Fruit fly (Drosophila melanogaster) whole organism, embryonic: Measurements from ENCODE around the gene CG46244.

Source experiments
- Antp ChIP-seq: fragments of 200-800 bp; sonication (Bioruptor generic); optimal IDR thresholded peaks from 3 replicates; lab custom pipeline; 2016; ENCODE audit warnings: missing biosample characterization, missing genetic modification characterization
- BEAF-32 ChIP-seq: fragments of 200-800 bp; sonication (Bioruptor generic); optimal IDR thresholded peaks from 3 replicates; lab custom pipeline; 2017; ENCODE audit warnings: missing biosample characterization, missing genetic modification characterization, mild to moderate bottlenecking, moderate library complexity, missing genetic modification reagents
- Blimp-1 ChIP-seq: fragments of 200-800 bp; sonication (Bioruptor generic); optimal IDR thresholded peaks from 3 replicates; lab custom pipeline; 2018; ENCODE audit warnings: missing biosample characterization, missing genetic modification characterization, mild to moderate bottlenecking, moderate library complexity, missing genetic modification reagents
- CG10462 ChIP-seq: fragments of 200-800 bp; sonication (Bioruptor generic); optimal IDR thresholded peaks from 2 replicates; lab custom pipeline; 2016; ENCODE audit warnings: missing biosample characterization, missing genetic modification characterization
- CG11696 ChIP-seq: fragments of 200-800 bp; sonication (Bioruptor generic); IDR thresholded peaks from 2 replicates; pipeline ENCODE4 v1.3.6; 2022; ENCODE audit warnings: missing biosample characterization, missing genetic modification characterization
- CG11723 ChIP-seq: fragments of 200-800 bp; sonication (Bioruptor generic); optimal IDR thresholded peaks from 2 replicates; lab custom pipeline; 2017; ENCODE audit warnings: missing biosample characterization, mild to moderate bottlenecking, missing genetic modification characterization
- CG12769 ChIP-seq: fragments of 200-800 bp; sonication (Bioruptor generic); optimal IDR thresholded peaks from 2 replicates; lab custom pipeline; 2019; ENCODE audit warnings: missing biosample characterization, mild to moderate bottlenecking, missing genetic modification characterization, moderate library complexity
- CG12942 ChIP-seq: fragments of 200-800 bp; sonication (Bioruptor generic); optimal IDR thresholded peaks from 3 replicates; lab custom pipeline; 2016; ENCODE audit warnings: missing biosample characterization, missing genetic modification characterization
- CG14667 ChIP-seq: fragments of 200-800 bp; sonication (Bioruptor generic); IDR thresholded peaks from 2 replicates; pipeline ENCODE4 v1.3.6; 2022; ENCODE audit warnings: missing biosample characterization, missing genetic modification characterization
- CG17568 ChIP-seq: fragments of 200-800 bp; sonication (Bioruptor generic); optimal IDR thresholded peaks from 2 replicates; lab custom pipeline; 2018; ENCODE audit warnings: missing biosample characterization, mild to moderate bottlenecking, missing genetic modification characterization, moderate library complexity
- CG18599 ChIP-seq: fragments of 200-800 bp; sonication (Bioruptor generic); optimal IDR thresholded peaks from 3 replicates; lab custom pipeline; 2017; ENCODE audit warnings: missing biosample characterization, missing genetic modification characterization, mild to moderate bottlenecking, moderate library complexity, missing genetic modification reagents
- CG2120 ChIP-seq: fragments of 200-800 bp; sonication (Bioruptor generic); optimal IDR thresholded peaks from 3 replicates; lab custom pipeline; 2016; ENCODE audit warnings: missing biosample characterization, missing genetic modification characterization
- CG2202 ChIP-seq: fragments of 200-800 bp; sonication (Bioruptor generic); optimal IDR thresholded peaks from 2 replicates; lab custom pipeline; 2018; ENCODE audit warnings: missing biosample characterization, mild to moderate bottlenecking, missing genetic modification characterization
- CG3281 ChIP-seq: fragments of 200-800 bp; sonication (Bioruptor generic); optimal IDR thresholded peaks from 3 replicates; lab custom pipeline; 2017; ENCODE audit warnings: missing biosample characterization, mild to moderate bottlenecking, missing genetic modification characterization
- CG33557 ChIP-seq: fragments of 200-800 bp; sonication (Bioruptor generic); optimal IDR thresholded peaks from 2 replicates; lab custom pipeline; 2019; ENCODE audit warnings: missing biosample characterization, mild to moderate bottlenecking, missing genetic modification characterization, moderate library complexity
- CG42726 ChIP-seq: fragments of 200-800 bp; sonication (Bioruptor generic); IDR thresholded peaks from 2 replicates; pipeline ENCODE4 v1.3.6; 2022; ENCODE audit warnings: missing biosample characterization, missing genetic modification characterization; ENCODE audit not compliant: partially characterized antibody
- CG6765 ChIP-seq: fragments of 200-800 bp; sonication (Bioruptor generic); optimal IDR thresholded peaks from 3 replicates; lab custom pipeline; 2017; ENCODE audit warnings: missing biosample characterization, mild to moderate bottlenecking, missing genetic modification characterization
- CG9609 ChIP-seq: fragments of 200-800 bp; sonication (Bioruptor generic); optimal IDR thresholded peaks from 3 replicates; lab custom pipeline; 2016; ENCODE audit warnings: missing biosample characterization, missing genetic modification characterization
- CG9817 ChIP-seq: fragments of 200-800 bp; sonication (Bioruptor generic); optimal IDR thresholded peaks from 2 replicates; lab custom pipeline; 2018; ENCODE audit warnings: missing biosample characterization, mild to moderate bottlenecking, missing genetic modification characterization, moderate library complexity
- CrebB ChIP-seq: fragments of 200-800 bp; sonication (Bioruptor generic); optimal IDR thresholded peaks from 3 replicates; lab custom pipeline; 2018; ENCODE audit warnings: missing biosample characterization, mild to moderate bottlenecking, missing genetic modification characterization
- Dref ChIP-seq: fragments of 200-800 bp; sonication (Bioruptor generic); IDR thresholded peaks from 2 replicates; pipeline ENCODE4 v1.3.6; 2022; ENCODE audit warnings: missing biosample characterization, missing genetic modification characterization
- Hmx ChIP-seq: fragments of 200-800 bp; sonication (Bioruptor generic); optimal IDR thresholded peaks from 2 replicates; lab custom pipeline; 2016; ENCODE audit warnings: missing biosample characterization, missing genetic modification characterization
- Max ChIP-seq: fragments of 200-800 bp; sonication (Bioruptor generic); optimal IDR thresholded peaks from 2 replicates; lab custom pipeline; 2016; ENCODE audit warnings: missing biosample characterization, mild to moderate bottlenecking, missing genetic modification characterization
- Side ChIP-seq: fragments of 200-800 bp; sonication (Bioruptor generic); optimal IDR thresholded peaks from 2 replicates; lab custom pipeline; 2016; ENCODE audit warnings: missing biosample characterization, missing genetic modification characterization
- Usf ChIP-seq: fragments of 200-800 bp; sonication (Bioruptor generic); optimal IDR thresholded peaks from 2 replicates; lab custom pipeline; 2017; ENCODE audit warnings: missing genotype, missing biosample characterization, missing genetic modification characterization
- al ChIP-seq: fragments of 200-800 bp; sonication (Bioruptor generic); IDR thresholded peaks from 2 replicates; pipeline ENCODE4 v1.3.6; 2022; ENCODE audit warnings: missing biosample characterization, missing genetic modification characterization
- amos ChIP-seq: fragments of 200-800 bp; sonication (Bioruptor generic); IDR thresholded peaks from 2 replicates; pipeline ENCODE4 v1.3.6; 2022; ENCODE audit warnings: missing biosample characterization, missing genetic modification characterization; ENCODE audit not compliant: partially characterized antibody
- ato ChIP-seq: fragments of 200-800 bp; sonication (Bioruptor generic); IDR thresholded peaks from 2 replicates; pipeline ENCODE4 v1.3.6; 2022; ENCODE audit warnings: missing biosample characterization, missing genetic modification characterization; ENCODE audit not compliant: partially characterized antibody
- bcd ChIP-seq: fragments of 200-800 bp; sonication (Bioruptor generic); optimal IDR thresholded peaks from 2 replicates; lab custom pipeline; 2017; ENCODE audit warnings: missing biosample characterization, mild to moderate bottlenecking, missing genetic modification characterization
- btn ChIP-seq: fragments of 200-800 bp; sonication (Bioruptor generic); optimal IDR thresholded peaks from 2 replicates; lab custom pipeline; 2016; ENCODE audit warnings: missing biosample characterization, missing genetic modification characterization
- cad ChIP-seq: fragments of >200 bp; optimal IDR thresholded peaks from 2 replicates; lab custom pipeline; 2017; ENCODE audit warnings: missing biosample characterization, missing genetic modification characterization
- chif ChIP-seq, 2 experiments: fragments of 200-800 bp; sonication (Bioruptor generic); optimal IDR thresholded peaks; 3 replicates each; lab custom pipeline; 2016; ENCODE audit warnings: missing biosample characterization in 2 of 2, missing genetic modification characterization in 2 of 2
- ci ChIP-seq: fragments of 200-800 bp; sonication (Bioruptor generic); IDR thresholded peaks from 3 replicates; pipeline ENCODE4 v1.3.6; 2022; ENCODE audit warnings: missing biosample characterization, missing genetic modification characterization
- crp ChIP-seq, 2 experiments: fragments of 200-800 bp; sonication (Bioruptor generic); optimal IDR thresholded peaks; 2 replicates in 1 of 2; 3 replicates in 1 of 2; lab custom pipeline; 2017; ENCODE audit warnings: missing biosample characterization in 2 of 2, missing genetic modification characterization in 2 of 2, mild to moderate bottlenecking in 1 of 2, moderate library complexity in 1 of 2
- dati ChIP-seq: fragments of 200-800 bp; sonication (Bioruptor generic); IDR thresholded peaks from 2 replicates; pipeline ENCODE4 v1.3.6; 2022; ENCODE audit warnings: missing biosample characterization, missing genetic modification characterization
- dimm ChIP-seq: fragments of 200-800 bp; sonication (Bioruptor generic); IDR thresholded peaks from 2 replicates; pipeline ENCODE4 v1.3.6; 2022; ENCODE audit warnings: missing biosample characterization, missing genetic modification characterization
- disco-r ChIP-seq: fragments of 200-800 bp; sonication (Bioruptor generic); optimal IDR thresholded peaks from 2 replicates; lab custom pipeline; 2016; ENCODE audit warnings: missing biosample characterization, missing genetic modification characterization
- fru ChIP-seq: fragments of >200 bp; optimal IDR thresholded peaks from 2 replicates; lab custom pipeline; 2017
- lab ChIP-seq: fragments of 200-800 bp; sonication (Bioruptor generic); optimal IDR thresholded peaks from 3 replicates; lab custom pipeline; 2017; ENCODE audit warnings: missing biosample characterization, missing genetic modification characterization, mild to moderate bottlenecking, moderate library complexity, missing genetic modification reagents
- nom ChIP-seq: fragments of 200-800 bp; sonication (Bioruptor generic); optimal IDR thresholded peaks from 2 replicates; lab custom pipeline; 2017; ENCODE audit warnings: missing biosample characterization, missing genetic modification characterization, mild to moderate bottlenecking, moderate library complexity, missing genetic modification reagents
- org-1 ChIP-seq: fragments of 200-800 bp; sonication (Bioruptor generic); optimal IDR thresholded peaks from 2 replicates; lab custom pipeline; 2017; ENCODE audit warnings: missing biosample characterization, missing genetic modification characterization
- pb ChIP-seq: fragments of 200-800 bp; sonication (Bioruptor generic); optimal IDR thresholded peaks from 3 replicates; lab custom pipeline; 2016; ENCODE audit warnings: missing biosample characterization, missing genetic modification characterization
- peb ChIP-seq: fragments of 200-800 bp; sonication (Bioruptor generic); IDR thresholded peaks from 2 replicates; pipeline ENCODE4 v1.3.6; 2022; ENCODE audit warnings: missing biosample characterization, missing genetic modification characterization
- repo ChIP-seq: fragments of 200-800 bp; sonication (Bioruptor generic); optimal IDR thresholded peaks from 2 replicates; lab custom pipeline; 2016; ENCODE audit warnings: missing biosample characterization, missing genetic modification characterization
- seq ChIP-seq: fragments of 200-800 bp; sonication (Bioruptor generic); IDR thresholded peaks from 2 replicates; pipeline ENCODE4 v1.3.6; 2022; ENCODE audit warnings: missing biosample characterization, missing genetic modification characterization
- so ChIP-seq: fragments of 200-800 bp; sonication (Bioruptor generic); IDR thresholded peaks from 3 replicates; pipeline ENCODE4 v1.3.6; 2022; ENCODE audit warnings: missing biosample characterization, missing genetic modification characterization
- twi ChIP-seq: fragments of 200-800 bp; optimal IDR thresholded peaks from 2 replicates; lab custom pipeline; 2019; ENCODE audit warnings: missing biosample characterization, mild to moderate bottlenecking, missing genetic modification characterization, moderate library complexity
- wek ChIP-seq: fragments of 200-800 bp; sonication (Bioruptor generic); optimal IDR thresholded peaks from 3 replicates; lab custom pipeline; 2018; ENCODE audit warnings: missing biosample characterization, mild to moderate bottlenecking, missing genetic modification characterization, moderate library complexity
- wor ChIP-seq: fragments of 200-800 bp; sonication (Bioruptor generic); IDR thresholded peaks from 2 replicates; pipeline ENCODE4 v1.3.6; 2022; ENCODE audit warnings: missing biosample characterization, missing genetic modification characterization

The CG46244 gene

dm6 chr2L:19572496-19573317 lies 33.7 kb upstream of the CG46244 start (continued):
- peak; percentile 48 for TF ChIP-seq CG9817 (tag; lab: Kevin White, UChicago)
- no peak for TF ChIP-seq ato
- peak; percentile 57 for TF ChIP-seq Max
- peak; percentile 27 for TF ChIP-seq CG33557 (GFP tag; lab: Kevin White, UChicago)
- no peak for TF ChIP-seq fru (lab: Kevin White, UChicago)
- peak; percentile 72 for TF ChIP-seq CrebB (tag; lab: Kevin White, UChicago)
- TF ChIP-seq bcd (GFP tag; lab: Kevin White, UChicago) = peak; percentile 63
- TF ChIP-seq BEAF-32 = no peak
- TF ChIP-seq nom (GFP tag; lab: Kevin White, UChicago) = peak; percentile 79
- peak; percentile 24 for TF ChIP-seq CG11723
- peak; percentile 81 for TF ChIP-seq lab (GFP tag; lab: Kevin White, UChicago)
- peak; percentile 34 for TF ChIP-seq Usf (GFP tag; lab: Kevin White, UChicago)
- TF ChIP-seq CG2202 (tag; lab: Kevin White, UChicago) = peak; percentile 42
- TF ChIP-seq CG9609 (GFP tag; lab: Kevin White, UChicago) = peak; percentile 47
- no peak for TF ChIP-seq Dref (GFP tag; lab: Robert Waterston, UW)
- peak; percentile 90 for TF ChIP-seq CG2120 (GFP tag; lab: Kevin White, UChicago)
- TF ChIP-seq CG12769 (tag; lab: Kevin White, UChicago) = peak; percentile 78
- peak; percentile 43; the same call in 1 of the 2 replicates for TF ChIP-seq CG14667 (GFP tag; lab: Robert Waterston, UW)
- TF ChIP-seq ci = no peak
- no peak for TF ChIP-seq CG10462 (GFP tag; lab: Kevin White, UChicago)
- peak in 1 of 2 experiments; percentile 55 for TF ChIP-seq chif (GFP tag; optimal IDR thresholded peaks at IDR 0.05; lab: Kevin White, UChicago)
- TF ChIP-seq seq = no peak
- TF ChIP-seq so (GFP tag; lab: Robert Waterston, UW) = 0 out of 3 replicates have a peak, but pooled peaks have one; percentile 58
- peak; percentile 78 for TF ChIP-seq CG3281 (GFP tag; lab: Kevin White, UChicago)
- TF ChIP-seq CG42726 (GFP tag; lab: Robert Waterston, UW) = peak; percentile 58
- no peak for TF ChIP-seq Antp (GFP tag; lab: Kevin White, UChicago)
- TF ChIP-seq btn (GFP tag; lab: Kevin White, UChicago) = no peak
- TF ChIP-seq cad (GFP tag; lab: Kevin White, UChicago) = no peak
- TF ChIP-seq pb (GFP tag; lab: Kevin White, UChicago) = no peak
- TF ChIP-seq CG18599 (GFP tag; lab: Kevin White, UChicago) = peak; percentile 87
- no peak for TF ChIP-seq peb (GFP tag; lab: Robert Waterston, UW)
- no peak for TF ChIP-seq crp (GFP tag; optimal IDR thresholded peaks at IDR 0.05; lab: Kevin White, UChicago)
- TF ChIP-seq CG12942 (GFP tag; lab: Kevin White, UChicago) = peak; percentile 28
- TF ChIP-seq al (GFP tag; lab: Robert Waterston, UW) = no peak
- no peak for TF ChIP-seq CG11696 (GFP tag; lab: Robert Waterston, UW)
- peak; percentile 45 for TF ChIP-seq CG6765 (GFP tag; lab: Kevin White, UChicago)
- peak; percentile 59 for TF ChIP-seq Blimp-1 (GFP tag; lab: Kevin White, UChicago)
- TF ChIP-seq amos = peak; percentile 14; the same call in 1 of the 2 replicates
- TF ChIP-seq twi (tag; lab: Kevin White, UChicago) = peak; percentile 66
- peak; percentile 27 for TF ChIP-seq Side (GFP tag; lab: Kevin White, UChicago)
- TF ChIP-seq org-1 (GFP tag; lab: Kevin White, UChicago) = peak; percentile 61
- TF ChIP-seq dati (GFP tag; lab: Robert Waterston, UW) = no peak
- TF ChIP-seq dimm (GFP tag; lab: Robert Waterston, UW) = no peak
- TF ChIP-seq Hmx (GFP tag; lab: Kevin White, UChicago) = peak; percentile 23
- TF ChIP-seq wek (GFP tag; lab: Kevin White, UChicago) = no peak
- no peak for TF ChIP-seq repo
- peak; percentile 43 for TF ChIP-seq CG17568 (GFP tag; lab: Kevin White, UChicago)
- no peak for TF ChIP-seq wor (GFP tag; lab: Robert Waterston, UW)
- TF ChIP-seq disco-r (GFP tag; lab: Kevin White, UChicago) = peak; percentile 45
